Worm (Caenorhabditis elegans): ENCODE measurements around the gene Y53G8AR.6.

DNA sequence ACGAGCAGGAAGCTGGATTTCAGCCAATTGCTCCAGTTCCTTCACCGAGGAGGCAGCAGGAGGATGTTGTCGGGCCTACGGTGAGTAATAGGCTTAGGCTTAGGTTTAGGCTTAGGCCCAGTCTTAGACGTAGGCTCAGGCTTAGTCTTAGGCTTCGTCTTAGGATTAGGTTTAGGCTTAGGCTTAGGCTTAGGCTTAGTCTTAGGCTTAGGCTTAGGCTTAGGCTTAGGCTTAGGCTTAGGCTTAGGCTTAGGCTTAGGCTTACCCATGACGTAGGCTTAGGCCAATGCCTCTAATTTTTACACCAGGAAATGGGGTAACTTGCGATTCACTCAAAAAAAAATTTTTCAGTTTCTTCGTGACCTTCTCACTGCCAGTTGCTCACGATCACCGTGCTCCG lies 52.1 kb downstream of the Y53G8AR.6 start:
- TF ChIP-seq blmp-1 (tag; optimal IDR thresholded peaks at IDR 0.05) (no peak), snpc-4 (tag; optimal IDR thresholded peaks at IDR 0.05) (no peak), ama-1 (optimal IDR thresholded peaks at IDR 0.05) (no peak), nhr-11 (tag; optimal IDR thresholded peaks at IDR 0.05) (no peak), C16A3.4 (tag; optimal IDR thresholded peaks at IDR 0.05) (no peak)

Measured in whole organism, L1 larva.